Worm (Caenorhabditis elegans): ENCODE results near the gene clec-36.

DNA sequence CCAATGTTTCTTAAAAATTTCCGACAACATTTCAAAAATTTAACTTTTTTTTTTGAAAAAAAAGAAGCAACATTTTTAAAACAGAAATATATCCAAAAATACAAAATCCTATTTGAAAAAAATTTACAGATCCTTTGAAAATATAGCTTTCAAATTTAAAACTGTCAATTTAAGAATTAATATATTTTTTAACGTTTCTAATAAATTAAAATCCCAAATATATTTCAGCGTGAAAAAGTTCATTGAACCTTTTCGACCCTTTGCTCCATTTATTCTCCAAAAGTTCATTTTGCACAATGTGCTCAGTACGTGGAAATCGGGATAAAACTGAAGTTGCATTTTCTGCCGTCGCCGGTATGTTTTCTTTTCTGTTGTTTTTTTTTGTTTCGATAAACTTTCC lies 15.5 kb downstream of the clec-36 start, which contains the start of gene phy-3:
- TF ChIP-seq F13H6.1 (tag; optimal IDR thresholded peaks at IDR 0.05) = no peak
- no peak for TF ChIP-seq mdl-1 (tag; optimal IDR thresholded peaks at IDR 0.05)
- no peak for TF ChIP-seq nhr-23 (tag; optimal IDR thresholded peaks at IDR 0.05)
- no peak for TF ChIP-seq blmp-1 (tag; optimal IDR thresholded peaks at IDR 0.05; ENCODE audit: insufficient read depth)
- TF ChIP-seq egl-27 (tag; optimal IDR thresholded peaks at IDR 0.05) = no peak
- no peak for TF ChIP-seq ceh-82 (tag; optimal IDR thresholded peaks at IDR 0.05)
- TF ChIP-seq ztf-11 (tag; optimal IDR thresholded peaks at IDR 0.05) = no peak
- TF ChIP-seq unc-62 (GFP tag; optimal IDR thresholded peaks at IDR 0.05) = no peak
- TF ChIP-seq ztf-4 (tag; optimal IDR thresholded peaks at IDR 0.05) = no peak
